Fruit fly (Drosophila melanogaster) whole organism, embryonic: Measurements from ENCODE around the gene CG3726.

Source experiments
- Awh ChIP-seq: fragments of 200-800 bp; sonication (Bioruptor generic); IDR thresholded peaks from 2 replicates; pipeline ENCODE4, ENCODE4 v1.3.6; 2022; ENCODE audit warnings: missing biosample characterization, missing genetic modification characterization
- Bgb ChIP-seq: fragments of 200-800 bp; sonication (Bioruptor generic); IDR thresholded peaks from 2 replicates; pipeline ENCODE4 v1.3.6; 2022; ENCODE audit warnings: missing biosample characterization, missing genetic modification characterization; ENCODE audit not compliant: partially characterized antibody
- CG10209 ChIP-seq: fragments of 200-800 bp; sonication (Bioruptor generic); optimal IDR thresholded peaks from 3 replicates; lab custom pipeline; 2017; ENCODE audit warnings: missing biosample characterization, mild to moderate bottlenecking, missing genetic modification characterization, missing genetic modification reagents
- CG10366 ChIP-seq: fragments of 200-800 bp; sonication (Bioruptor generic); IDR thresholded peaks from 2 replicates; pipeline ENCODE4 v1.3.6; 2022; ENCODE audit warnings: missing biosample characterization, missing genetic modification characterization
- CG11456 ChIP-seq: fragments of 200-800 bp; sonication (Bioruptor generic); IDR thresholded peaks from 3 replicates; pipeline ENCODE4 v1.3.6; 2022; ENCODE audit warnings: missing biosample characterization, missing genetic modification characterization
- CG13123 ChIP-seq: fragments of 200-800 bp; sonication (Bioruptor generic); optimal IDR thresholded peaks from 2 replicates; lab custom pipeline; 2016; ENCODE audit warnings: missing biosample characterization, missing genetic modification characterization
- CG13287 ChIP-seq: fragments of 200-800 bp; sonication (Bioruptor generic); IDR thresholded peaks from 2 replicates; pipeline ENCODE4 v1.3.6; 2022; ENCODE audit warnings: missing biosample characterization, missing genetic modification characterization; ENCODE audit not compliant: partially characterized antibody
- CG16815 ChIP-seq: fragments of 200-800 bp; sonication (Bioruptor generic); optimal IDR thresholded peaks from 3 replicates; lab custom pipeline; 2017; ENCODE audit warnings: missing biosample characterization, mild to moderate bottlenecking, missing genetic modification characterization
- CG17912 ChIP-seq: fragments of 200-800 bp; sonication (Bioruptor generic); optimal IDR thresholded peaks from 2 replicates; lab custom pipeline; 2018; ENCODE audit warnings: missing biosample characterization, mild to moderate bottlenecking, missing genetic modification characterization
- CG18011 ChIP-seq: fragments of 200-800 bp; sonication (Bioruptor generic); optimal IDR thresholded peaks from 2 replicates; lab custom pipeline; 2017; ENCODE audit warnings: missing biosample characterization, missing genetic modification characterization, mild to moderate bottlenecking, moderate library complexity, missing genotype
- CG34376 ChIP-seq: fragments of 200-800 bp; sonication (Bioruptor generic); optimal IDR thresholded peaks from 2 replicates; lab custom pipeline; 2018; ENCODE audit warnings: missing biosample characterization, mild to moderate bottlenecking, missing genetic modification characterization
- CG42726 ChIP-seq: fragments of 200-800 bp; sonication (Bioruptor generic); IDR thresholded peaks from 2 replicates; pipeline ENCODE4 v1.3.6; 2022; ENCODE audit warnings: missing biosample characterization, missing genetic modification characterization; ENCODE audit not compliant: partially characterized antibody
- CG4328 ChIP-seq: fragments of 200-800 bp; sonication (Bioruptor generic); optimal IDR thresholded peaks from 3 replicates; lab custom pipeline; 2017; ENCODE audit warnings: missing biosample characterization, missing genetic modification reagents, missing genetic modification characterization
- CG43689 ChIP-seq: fragments of 200-800 bp; sonication (Bioruptor generic); IDR thresholded peaks from 2 replicates; pipeline ENCODE4 v1.3.6; 2022; ENCODE audit warnings: missing biosample characterization, missing genetic modification characterization
- CG4424 ChIP-seq: fragments of 200-800 bp; sonication (Bioruptor generic); optimal IDR thresholded peaks from 3 replicates; lab custom pipeline; 2016; ENCODE audit warnings: missing biosample characterization, missing genetic modification characterization
- CG4730 ChIP-seq: fragments of 200-800 bp; sonication (Bioruptor generic); IDR thresholded peaks from 2 replicates; pipeline ENCODE4 v1.3.6; 2022; ENCODE audit warnings: missing biosample characterization, missing genetic modification characterization
- CG5180 ChIP-seq: fragments of 200-800 bp; sonication (Bioruptor generic); optimal IDR thresholded peaks from 3 replicates; lab custom pipeline; 2017; ENCODE audit warnings: missing biosample characterization, missing genetic modification characterization, mild to moderate bottlenecking, moderate library complexity, missing genetic modification reagents
- CG6683 ChIP-seq: fragments of 200-800 bp; sonication (Bioruptor generic); optimal IDR thresholded peaks from 2 replicates; lab custom pipeline; 2017; ENCODE audit warnings: missing biosample characterization, mild to moderate bottlenecking, missing genetic modification characterization, missing genetic modification reagents
- CG6765 ChIP-seq: fragments of 200-800 bp; sonication (Bioruptor generic); optimal IDR thresholded peaks from 3 replicates; lab custom pipeline; 2017; ENCODE audit warnings: missing biosample characterization, mild to moderate bottlenecking, missing genetic modification characterization
- CkIIα-i1 ChIP-seq: fragments of 200-800 bp; sonication (Bioruptor generic); IDR thresholded peaks from 2 replicates; pipeline ENCODE4 v1.3.6; 2022; ENCODE audit warnings: missing biosample characterization, missing genetic modification characterization
- Deaf1 ChIP-seq: fragments of 200-800 bp; optimal IDR thresholded peaks from 3 replicates; lab custom pipeline; 2019; ENCODE audit warnings: missing biosample characterization, mild to moderate bottlenecking, missing genetic modification characterization, moderate library complexity
- Fer2 ChIP-seq: fragments of 200-800 bp; sonication (Bioruptor generic); optimal IDR thresholded peaks from 2 replicates; lab custom pipeline; 2018; ENCODE audit warnings: missing biosample characterization, mild to moderate bottlenecking, missing genetic modification characterization, moderate library complexity
- GATAe ChIP-seq: fragments of 200-800 bp; sonication (Bioruptor generic); conservative IDR thresholded peaks from 2 replicates; pipeline ENCODE4 v1.3.6; 2022; ENCODE audit warnings: missing biosample characterization, missing genetic modification characterization
- HLH54F ChIP-seq: fragments of 200-800 bp; sonication (Bioruptor generic); optimal IDR thresholded peaks from 3 replicates; lab custom pipeline; 2016; ENCODE audit warnings: missing biosample characterization, missing genetic modification characterization
- Hey ChIP-seq: fragments of 200-800 bp; sonication (Bioruptor generic); optimal IDR thresholded peaks from 3 replicates; lab custom pipeline; 2018; ENCODE audit warnings: missing biosample characterization, mild to moderate bottlenecking, missing genetic modification characterization
- Hr51 ChIP-seq, 2 experiments: fragments of 200-800 bp; sonication (Bioruptor generic); optimal IDR thresholded peaks; 2 replicates in 1 of 2; 3 replicates in 1 of 2; lab custom pipeline; 2016 to 2018; ENCODE audit warnings: missing biosample characterization in 2 of 2, missing genetic modification characterization in 2 of 2, mild to moderate bottlenecking in 1 of 2, moderate library complexity in 1 of 2
- Hsf ChIP-seq: fragments of 200-800 bp; sonication (Bioruptor generic); optimal IDR thresholded peaks from 3 replicates; lab custom pipeline; 2016; ENCODE audit warnings: missing biosample characterization, missing genetic modification characterization
- Kr ChIP-seq: fragments of 200-800 bp; sonication (Bioruptor generic); optimal IDR thresholded peaks from 2 replicates; lab custom pipeline; 2017; ENCODE audit warnings: missing biosample characterization, mild to moderate bottlenecking, missing genetic modification characterization
- TFAM ChIP-seq: fragments of 200-800 bp; sonication (Bioruptor generic); optimal IDR thresholded peaks from 2 replicates; lab custom pipeline; 2017; ENCODE audit warnings: missing biosample characterization, missing genetic modification characterization, inconsistent platforms
- ap ChIP-seq: fragments of 200-800 bp; sonication (Bioruptor generic); IDR thresholded peaks from 2 replicates; pipeline ENCODE4 v1.3.6; 2022; ENCODE audit warnings: missing biosample characterization, missing genetic modification characterization
- bcd ChIP-seq: fragments of 200-800 bp; sonication (Bioruptor generic); optimal IDR thresholded peaks from 2 replicates; lab custom pipeline; 2017; ENCODE audit warnings: missing biosample characterization, mild to moderate bottlenecking, missing genetic modification characterization
- bowl ChIP-seq: fragments of 200-800 bp; sonication (Bioruptor generic); IDR thresholded peaks from 2 replicates; pipeline ENCODE4 v1.3.6; 2022; ENCODE audit warnings: missing biosample characterization, missing genetic modification characterization
- cad ChIP-seq: fragments of >200 bp; optimal IDR thresholded peaks from 2 replicates; lab custom pipeline; 2017; ENCODE audit warnings: missing biosample characterization, missing genetic modification characterization
- caup ChIP-seq: fragments of 200-800 bp; sonication (Bioruptor generic); optimal IDR thresholded peaks from 3 replicates; lab custom pipeline; 2017; ENCODE audit warnings: missing biosample characterization, mild to moderate bottlenecking, missing genetic modification characterization, moderate library complexity; ENCODE audit not compliant: severe bottlenecking
- dmrt99B ChIP-seq: fragments of 200-800 bp; sonication (Bioruptor generic); optimal IDR thresholded peaks from 2 replicates; lab custom pipeline; 2018; ENCODE audit warnings: missing biosample characterization, mild to moderate bottlenecking, missing genetic modification characterization, moderate library complexity
- emc ChIP-seq: fragments of 200-800 bp; sonication (Bioruptor generic); optimal IDR thresholded peaks from 2 replicates; lab custom pipeline; 2016; ENCODE audit warnings: missing biosample characterization, missing genetic modification characterization
- esg ChIP-seq: fragments of 200-800 bp; sonication (Bioruptor generic); conservative IDR thresholded peaks from 2 replicates; pipeline ENCODE4 v1.3.6; 2022; ENCODE audit warnings: missing biosample characterization, missing genetic modification characterization
- gro ChIP-seq: fragments of 200-800 bp; sonication (Bioruptor generic); optimal IDR thresholded peaks from 2 replicates; lab custom pipeline; 2016; ENCODE audit warnings: missing biosample characterization, missing genetic modification characterization
- gsb ChIP-seq: fragments of 200-800 bp; sonication (Bioruptor generic); IDR thresholded peaks from 2 replicates; pipeline ENCODE4 v1.3.6; 2022; ENCODE audit warnings: missing biosample characterization, missing genetic modification characterization
- hb ChIP-seq: fragments of 200-800 bp; sonication (Bioruptor generic); IDR thresholded peaks from 3 replicates; pipeline ENCODE4 v1.3.6; 2022; ENCODE audit warnings: missing biosample characterization, missing genetic modification characterization; ENCODE audit not compliant: partially characterized antibody
- hth ChIP-seq: fragments of >200 bp; optimal IDR thresholded peaks from 2 replicates; lab custom pipeline; 2017; ENCODE audit warnings: inconsistent platforms
- insv ChIP-seq, 2 experiments: fragments of 200-800 bp; sonication (Bioruptor generic); optimal IDR thresholded peaks; 3 replicates each; lab custom pipeline; 2016 to 2018; ENCODE audit warnings: missing biosample characterization in 2 of 2, missing genetic modification characterization in 2 of 2
- ken ChIP-seq: fragments of 200-800 bp; sonication (Bioruptor generic); IDR thresholded peaks from 3 replicates; pipeline ENCODE4 v1.3.6; 2022; ENCODE audit warnings: missing biosample characterization, missing genetic modification characterization
- row ChIP-seq: fragments of 200-800 bp; sonication (Bioruptor generic); IDR thresholded peaks from 3 replicates; pipeline ENCODE4 v1.3.6; 2022; ENCODE audit warnings: missing biosample characterization, missing genetic modification characterization
- seq ChIP-seq: fragments of 200-800 bp; sonication (Bioruptor generic); IDR thresholded peaks from 2 replicates; pipeline ENCODE4 v1.3.6; 2022; ENCODE audit warnings: missing biosample characterization, missing genetic modification characterization
- sisA ChIP-seq: fragments of 200-800 bp; sonication (Bioruptor generic); IDR thresholded peaks from 2 replicates; pipeline ENCODE4 v1.3.6; 2022; ENCODE audit warnings: missing biosample characterization, missing genetic modification characterization
- tin ChIP-seq: fragments of 200-800 bp; sonication (Bioruptor generic); optimal IDR thresholded peaks from 3 replicates; lab custom pipeline; 2016; ENCODE audit warnings: missing biosample characterization, missing genetic modification characterization
- unc-4 ChIP-seq: fragments of 200-800 bp; sonication (Bioruptor generic); IDR thresholded peaks from 2 replicates; pipeline ENCODE4 v1.3.6; 2022; ENCODE audit warnings: missing biosample characterization, missing genetic modification characterization; ENCODE audit not compliant: partially characterized antibody
- vnd ChIP-seq: fragments of 200-800 bp; sonication (Bioruptor generic); IDR thresholded peaks from 3 replicates; pipeline ENCODE4 v1.3.6; 2022; ENCODE audit warnings: missing biosample characterization, missing genetic modification characterization; ENCODE audit not compliant: partially characterized antibody

The CG3726 gene

dm6 chrX:5901628-5902213, 15.2 kb upstream of the CG3726 start (continued):
- TF ChIP-seq Awh (GFP tag; lab: Robert Waterston, UW) (no peak), CG6683 (GFP tag; lab: Kevin White, UChicago) (no peak), Deaf1 (tag; lab: Kevin White, UChicago) (peak; percentile 59), row (peak; percentile 31; the same call in 1 of the 3 replicates), tin (no peak), CG11456 (GFP tag; lab: Robert Waterston, UW) (peak; percentile 68; the same call in 1 of the 3 replicates), dmrt99B (peak; percentile 31), vnd (GFP tag; lab: Robert Waterston, UW) (no peak), ken (GFP tag; lab: Robert Waterston, UW) (no peak), Fer2 (tag; lab: Kevin White, UChicago) (no peak), CG16815 (no peak), TFAM (no peak), sisA (no peak), Kr (no peak), bowl (GFP tag; lab: Robert Waterston, UW) (no peak), CG43689 (GFP tag; lab: Robert Waterston, UW) (no peak), unc-4 (GFP tag; lab: Robert Waterston, UW) (peak; percentile 40; the same call in 1 of the 2 replicates), CG4730 (GFP tag; lab: Robert Waterston, UW) (no peak), esg (no peak), ap (no peak), Hsf (no peak), hth (no peak), hb (GFP tag; lab: Robert Waterston, UW) (no peak), CkIIα-i1 (no peak), GATAe (GFP tag; lab: Robert Waterston, UW) (no peak), CG34376 (GFP tag; lab: Kevin White, UChicago) (peak; percentile 54), CG17912 (GFP tag; lab: Kevin White, UChicago) (no peak), CG6765 (GFP tag; lab: Kevin White, UChicago) (peak; percentile 24), seq (GFP tag; lab: Robert Waterston, UW) (peak; percentile 31; the same call in 1 of the 2 replicates), HLH54F (GFP tag; lab: Kevin White, UChicago) (peak; percentile 7), CG4328 (GFP tag; lab: Kevin White, UChicago) (no peak), CG10209 (GFP tag; lab: Kevin White, UChicago) (peak; percentile 33), caup (peak; percentile 23), CG42726 (GFP tag; lab: Robert Waterston, UW) (0 out of 2 replicates have a peak, but pooled peaks have one; percentile 13), bcd (no peak), CG10366 (GFP tag; lab: Robert Waterston, UW) (no peak), insv (GFP tag; optimal IDR thresholded peaks at IDR 0.05; lab: Kevin White, UChicago) (peak in 1 of 2 experiments; percentile 37), gro (GFP tag; lab: Kevin White, UChicago) (peak; percentile 7), gsb (no peak), Bgb (GFP tag; lab: Robert Waterston, UW) (peak; percentile 45; the same call in 1 of the 2 replicates), CG13123 (GFP tag; lab: Kevin White, UChicago) (no peak), Hr51 (GFP tag; optimal IDR thresholded peaks at IDR 0.05; lab: Kevin White, UChicago) (peak; percentile 3 to 38), CG18011 (GFP tag; lab: Kevin White, UChicago) (no peak), CG5180 (GFP tag; lab: Kevin White, UChicago) (no peak), emc (no peak), cad (GFP tag; lab: Kevin White, UChicago) (no peak), Hey (no peak), CG4424 (no peak), CG13287 (GFP tag; lab: Robert Waterston, UW) (no peak; the same call in 1 of the 2 replicates)
